Fruit fly (Drosophila melanogaster): Measurements from ENCODE around the gene MCU.
A peak's percentile ranks its signal among the peaks of the same experiment; 100 is the strongest.

Gene MCU

dm6 chr3L:6530429-6530828, 20.1 kb upstream of the MCU start, which contains the start of gene betaTub65B:
betaTub65B (plus strand) TSS chr3L:6530729.
- no peak for TF ChIP-seq CG8301 (tag; optimal IDR thresholded peaks at IDR 0.05)
- TF ChIP-seq EcR (GFP tag; optimal IDR thresholded peaks at IDR 0.05), result no peak
- no peak for TF ChIP-seq CG13204 (GFP tag; optimal IDR thresholded peaks at IDR 0.05)

- TF ChIP-seq CG15710 (tag; optimal IDR thresholded peaks at IDR 0.05) (no peak), D1 (tag; optimal IDR thresholded peaks at IDR 0.05) (no peak)
Observed at dm6 chr3L:6550978-6551339, 421 bp downstream of the MCU start.

- peak; percentile 22 for TF ChIP-seq CG13204 (GFP tag; optimal IDR thresholded peaks at IDR 0.05)
- TF ChIP-seq CG4496 (GFP tag; IDR thresholded peaks at IDR 0.05), result no peak
- TF ChIP-seq Pif1A (GFP tag; optimal IDR thresholded peaks at IDR 0.05), result peak; percentile 27
- TF ChIP-seq CG15710 (tag; optimal IDR thresholded peaks at IDR 0.05), result peak; percentile 63
- TF ChIP-seq fd96Ca (GFP tag; IDR thresholded peaks at IDR 0.05), result no peak
- TF ChIP-seq CG32121 (GFP tag; IDR thresholded peaks at IDR 0.05), result peak; percentile 42; the same call in 1 of the 2 replicates
- no peak for TF ChIP-seq EcR (GFP tag; optimal IDR thresholded peaks at IDR 0.05)
- no peak for TF ChIP-seq CG10348 (GFP tag; IDR thresholded peaks at IDR 0.05)
- peak; percentile 62 for TF ChIP-seq CG34367 (tag; optimal IDR thresholded peaks at IDR 0.05)
- TF ChIP-seq CG8159 (tag; optimal IDR thresholded peaks at IDR 0.05), result peak; percentile 78
- TF ChIP-seq CG17806 (tag; optimal IDR thresholded peaks at IDR 0.05), result peak; percentile 71
- peak; percentile 79 for TF ChIP-seq CG14655 (GFP tag; optimal IDR thresholded peaks at IDR 0.05)
- no peak for TF ChIP-seq D1 (tag; optimal IDR thresholded peaks at IDR 0.05)
- TF ChIP-seq Ets98B (GFP tag; IDR thresholded peaks at IDR 0.05), result peak; percentile 33; the same call in 1 of the 2 replicates
- peak; percentile 70 for TF ChIP-seq CG9948 (tag; optimal IDR thresholded peaks at IDR 0.05)
- TF ChIP-seq gl (tag; optimal IDR thresholded peaks at IDR 0.05), result no peak
- peak; percentile 47 for TF ChIP-seq CG8301 (tag; optimal IDR thresholded peaks at IDR 0.05)
- no peak for TF ChIP-seq CG12605 (GFP tag; IDR thresholded peaks at IDR 0.05)
- peak; percentile 42 for TF ChIP-seq Pif1B (GFP tag; optimal IDR thresholded peaks at IDR 0.05)
- peak; percentile 48 for TF ChIP-seq Snoo (tag; optimal IDR thresholded peaks at IDR 0.05)
- no peak for TF ChIP-seq rn (GFP tag; IDR thresholded peaks at IDR 0.05)
Observed at dm6 chr3L:6551816-6552371, 1.4 kb downstream of the MCU start.

dm6 chr3L:6552420-6552819, 1.9 kb downstream of the MCU start:
- TF ChIP-seq Pif1B (GFP tag; optimal IDR thresholded peaks at IDR 0.05) (no peak), fd96Ca (GFP tag; IDR thresholded peaks at IDR 0.05) (no peak), rn (GFP tag; IDR thresholded peaks at IDR 0.05) (no peak), CG8159 (tag; optimal IDR thresholded peaks at IDR 0.05) (no peak)

dm6 chr3L:6552968-6553402, 2.4 kb downstream of the MCU start:
- TF ChIP-seq CG34367 (tag; optimal IDR thresholded peaks at IDR 0.05), result peak; percentile 15
- TF ChIP-seq rn (GFP tag; IDR thresholded peaks at IDR 0.05), result peak; percentile 35; the same call in 1 of the 2 replicates
- TF ChIP-seq CG13204 (GFP tag; optimal IDR thresholded peaks at IDR 0.05), result no peak
- TF ChIP-seq fd96Ca (GFP tag; IDR thresholded peaks at IDR 0.05), result no peak
- peak; percentile 66 for TF ChIP-seq CG4496 (GFP tag; IDR thresholded peaks at IDR 0.05)
- TF ChIP-seq CG14655 (GFP tag; optimal IDR thresholded peaks at IDR 0.05), result peak; percentile 51
- peak; percentile 44 for TF ChIP-seq CG8159 (tag; optimal IDR thresholded peaks at IDR 0.05)
- peak; percentile 66 for TF ChIP-seq CG32121 (GFP tag; IDR thresholded peaks at IDR 0.05)
- TF ChIP-seq gl (tag; optimal IDR thresholded peaks at IDR 0.05), result no peak
- no peak for TF ChIP-seq CG10348 (GFP tag; IDR thresholded peaks at IDR 0.05)
- peak; percentile 41 for TF ChIP-seq CG15710 (tag; optimal IDR thresholded peaks at IDR 0.05)
- peak; percentile 28 for TF ChIP-seq CG9948 (tag; optimal IDR thresholded peaks at IDR 0.05)
- no peak for TF ChIP-seq EcR (GFP tag; optimal IDR thresholded peaks at IDR 0.05)
- TF ChIP-seq D1 (tag; optimal IDR thresholded peaks at IDR 0.05), result peak; percentile 6
- peak; percentile 67 for TF ChIP-seq Ets98B (GFP tag; IDR thresholded peaks at IDR 0.05)
- TF ChIP-seq CG8301 (tag; optimal IDR thresholded peaks at IDR 0.05), result peak; percentile 46
- TF ChIP-seq CG17806 (tag; optimal IDR thresholded peaks at IDR 0.05), result peak; percentile 34
- TF ChIP-seq Pif1A (GFP tag; optimal IDR thresholded peaks at IDR 0.05), result peak; percentile 55
- peak; percentile 75 for TF ChIP-seq Snoo (tag; optimal IDR thresholded peaks at IDR 0.05)
- TF ChIP-seq Pif1B (GFP tag; optimal IDR thresholded peaks at IDR 0.05), result peak; percentile 38
- peak; percentile 61 for TF ChIP-seq CG12605 (GFP tag; IDR thresholded peaks at IDR 0.05)

- peak; percentile 18 for TF ChIP-seq CG8159 (tag; optimal IDR thresholded peaks at IDR 0.05)
- peak; percentile 3 for TF ChIP-seq Pif1A (GFP tag; optimal IDR thresholded peaks at IDR 0.05)
- TF ChIP-seq D1 (tag; optimal IDR thresholded peaks at IDR 0.05), result no peak
- no peak for TF ChIP-seq CG17806 (tag; optimal IDR thresholded peaks at IDR 0.05)
Observed at dm6 chr3L:6554056-6554739, 3.7 kb downstream of the MCU start.

dm6 chr3L:6556221-6556620, 5.7 kb downstream of the MCU start:
- TF ChIP-seq CG8159 (tag; optimal IDR thresholded peaks at IDR 0.05) (no peak), CG10348 (GFP tag; IDR thresholded peaks at IDR 0.05) (no peak), Ets98B (GFP tag; IDR thresholded peaks at IDR 0.05) (no peak), CG13204 (GFP tag; optimal IDR thresholded peaks at IDR 0.05) (no peak), CG4496 (GFP tag; IDR thresholded peaks at IDR 0.05) (no peak), CG8301 (tag; optimal IDR thresholded peaks at IDR 0.05) (no peak), CG14655 (GFP tag; optimal IDR thresholded peaks at IDR 0.05) (no peak), CG12605 (GFP tag; IDR thresholded peaks at IDR 0.05) (no peak)

Measured in whole organism, pupa.